Worm (Caenorhabditis elegans) whole organism, L3 larva: ENCODE measurements around the gene pgp-8.

Experiments
- R02D3.7 ChIP-seq: fragments of 150-350 bp; optimal IDR thresholded peaks from 2 replicates; lab custom pipeline; 2014; ENCODE audit warnings: missing biosample characterization, missing genetic modification characterization
- elt-2 ChIP-seq: sonication (generic microtip); optimal IDR thresholded peaks from 2 replicates; lab custom pipeline; 2016; ENCODE audit warnings: missing genetic modification reagents, mild to moderate bottlenecking, missing genetic modification characterization, missing compliant biosample characterization
- eor-1 ChIP-seq, 2 experiments: fragments of 150-350 bp; optimal IDR thresholded peaks; 2 replicates each; lab custom pipeline; 2014 to 2018; ENCODE audit warnings: missing biosample characterization in 2 of 2, missing genetic modification characterization in 2 of 2
- fkh-2 ChIP-seq: fragments of 150-350 bp; optimal IDR thresholded peaks from 2 replicates; lab custom pipeline; 2014; ENCODE audit warnings: missing biosample characterization, missing genetic modification reagents, missing genetic modification characterization
- hmg-11 ChIP-seq: sonication (generic microtip); optimal IDR thresholded peaks from 2 replicates; lab custom pipeline; 2016; ENCODE audit warnings: missing genetic modification characterization, missing compliant biosample characterization
- lin-39 ChIP-seq: fragments of 150-350 bp; optimal IDR thresholded peaks from 2 replicates; lab custom pipeline; 2018; ENCODE audit warnings: missing biosample characterization, missing genetic modification reagents, missing genetic modification characterization
- sea-2 ChIP-seq: fragments of 150-350 bp; sonication (generic microtip); optimal IDR thresholded peaks from 4 replicates; lab custom pipeline; 2014; ENCODE audit warnings: missing biosample characterization, missing genetic modification reagents, missing genetic modification characterization
- ztf-11 ChIP-seq: fragments of 150-350 bp; optimal IDR thresholded peaks from 2 replicates; lab custom pipeline; 2014; ENCODE audit warnings: missing biosample characterization, missing genetic modification characterization

The pgp-8 gene

ce11 chrX:10820511-10820910 lies 43.7 kb downstream of the pgp-8 start, which contains the start of gene F31B12.3:
TSS of gene F31B12.3 (minus strand) at chrX:10820611.
- TF ChIP-seq sea-2 (GFP tag; lab: Kevin White, UChicago) = no peak
- no peak for TF ChIP-seq eor-1 (tag; optimal IDR thresholded peaks at IDR 0.05; lab: Kevin White, UChicago)
- no peak for TF ChIP-seq R02D3.7 (tag; lab: Kevin White, UChicago)
- TF ChIP-seq ztf-11 (tag; lab: Kevin White, UChicago) = no peak
- no peak for TF ChIP-seq lin-39 (tag; lab: Kevin White, UChicago)
- TF ChIP-seq hmg-11 (tag; lab: Kevin White, UChicago) = no peak
- TF ChIP-seq fkh-2 = no peak
- no peak for TF ChIP-seq elt-2
